Fruit fly (Drosophila melanogaster) whole organism, embryonic: ENCODE data around the gene Hrd3.
A peak's percentile ranks its signal among the peaks of the same experiment; 100 is the strongest.

Source experiments
- Antp ChIP-seq: fragments of 200-800 bp; sonication (Bioruptor generic); optimal IDR thresholded peaks from 3 replicates; lab custom pipeline; 2016; ENCODE audit warnings: missing biosample characterization, missing genetic modification characterization
- B-H1 ChIP-seq: fragments of 200-800 bp; sonication (Bioruptor generic); IDR thresholded peaks from 3 replicates; pipeline ENCODE4 v1.3.6; 2022; ENCODE audit warnings: missing biosample characterization, missing genetic modification characterization
- C15 ChIP-seq: fragments of 200-800 bp; sonication (Bioruptor generic); IDR thresholded peaks from 3 replicates; pipeline ENCODE4 v1.3.6; 2022; ENCODE audit warnings: missing biosample characterization, missing genetic modification characterization
- CG1024 ChIP-seq: fragments of 200-800 bp; sonication (Bioruptor generic); IDR thresholded peaks from 2 replicates; pipeline ENCODE4 v1.3.6; 2022; ENCODE audit warnings: missing biosample characterization, missing genetic modification characterization
- CG11247 ChIP-seq: fragments of 200-800 bp; sonication (Bioruptor generic); IDR thresholded peaks from 2 replicates; pipeline ENCODE4 v1.3.6; 2022; ENCODE audit warnings: missing biosample characterization, missing genetic modification characterization
- CG13424 ChIP-seq: fragments of 200-800 bp; sonication (Bioruptor generic); optimal IDR thresholded peaks from 2 replicates; lab custom pipeline; 2019; ENCODE audit warnings: missing biosample characterization, mild to moderate bottlenecking, missing genetic modification characterization, moderate library complexity
- CG15479 ChIP-seq: fragments of 200-800 bp; sonication (Bioruptor generic); optimal IDR thresholded peaks from 3 replicates; lab custom pipeline; 2019; ENCODE audit warnings: missing biosample characterization, mild to moderate bottlenecking, missing genetic modification characterization, moderate library complexity
- CG15514 ChIP-seq: fragments of 200-800 bp; sonication (Bioruptor generic); optimal IDR thresholded peaks from 3 replicates; lab custom pipeline; 2017; ENCODE audit warnings: missing biosample characterization, missing genetic modification characterization, mild to moderate bottlenecking, moderate library complexity, missing genetic modification reagents
- CG15601 ChIP-seq: fragments of 200-800 bp; sonication (Bioruptor generic); optimal IDR thresholded peaks from 3 replicates; lab custom pipeline; 2019; ENCODE audit warnings: missing biosample characterization, mild to moderate bottlenecking, missing genetic modification characterization, moderate library complexity
- CG16779 ChIP-seq: fragments of 200-800 bp; sonication (Bioruptor generic); IDR thresholded peaks from 2 replicates; pipeline ENCODE4 v1.3.6; 2022; ENCODE audit warnings: missing biosample characterization, missing genetic modification characterization
- CG16813 ChIP-seq: fragments of 200-800 bp; sonication (Bioruptor generic); IDR thresholded peaks from 3 replicates; pipeline ENCODE4 v1.3.6; 2022; ENCODE audit warnings: missing biosample characterization, missing genetic modification characterization; ENCODE audit not compliant: partially characterized antibody
- CG17361 ChIP-seq: fragments of 200-800 bp; sonication (Bioruptor generic); IDR thresholded peaks from 3 replicates; pipeline ENCODE4 v1.3.6; 2022; ENCODE audit warnings: missing biosample characterization, missing genetic modification characterization
- CG17568 ChIP-seq: fragments of 200-800 bp; sonication (Bioruptor generic); optimal IDR thresholded peaks from 2 replicates; lab custom pipeline; 2018; ENCODE audit warnings: missing biosample characterization, mild to moderate bottlenecking, missing genetic modification characterization, moderate library complexity
- CG18599 ChIP-seq: fragments of 200-800 bp; sonication (Bioruptor generic); optimal IDR thresholded peaks from 3 replicates; lab custom pipeline; 2017; ENCODE audit warnings: missing biosample characterization, missing genetic modification characterization, mild to moderate bottlenecking, moderate library complexity, missing genetic modification reagents
- CG18764 ChIP-seq: fragments of 200-800 bp; sonication (Bioruptor generic); optimal IDR thresholded peaks from 3 replicates; lab custom pipeline; 2016; ENCODE audit warnings: missing biosample characterization, missing genetic modification characterization
- CG2712 ChIP-seq: fragments of 200-800 bp; optimal IDR thresholded peaks from 3 replicates; lab custom pipeline; 2019; ENCODE audit warnings: missing biosample characterization, mild to moderate bottlenecking, missing genetic modification characterization, moderate library complexity
- CG4707 ChIP-seq: fragments of 200-800 bp; sonication (Bioruptor generic); optimal IDR thresholded peaks from 2 replicates; lab custom pipeline; 2018; ENCODE audit warnings: missing biosample characterization, mild to moderate bottlenecking, missing genetic modification characterization, moderate library complexity
- CG4820 ChIP-seq: fragments of 200-800 bp; sonication (Bioruptor generic); optimal IDR thresholded peaks from 3 replicates; lab custom pipeline; 2016; ENCODE audit warnings: missing biosample characterization, missing genetic modification characterization
- CG4854 ChIP-seq: fragments of 200-800 bp; sonication (Bioruptor generic); optimal IDR thresholded peaks from 2 replicates; lab custom pipeline; 2016; ENCODE audit warnings: missing biosample characterization, missing genetic modification characterization, inconsistent platforms
- CG5180 ChIP-seq: fragments of 200-800 bp; sonication (Bioruptor generic); optimal IDR thresholded peaks from 3 replicates; lab custom pipeline; 2017; ENCODE audit warnings: missing biosample characterization, missing genetic modification characterization, mild to moderate bottlenecking, moderate library complexity, missing genetic modification reagents
- CG6272 ChIP-seq: fragments of 200-800 bp; sonication (Bioruptor generic); IDR thresholded peaks from 2 replicates; pipeline ENCODE4 v1.3.6; 2022; ENCODE audit warnings: missing biosample characterization, missing genetic modification characterization
- CG6791 ChIP-seq: fragments of 200-800 bp; sonication (Bioruptor generic); IDR thresholded peaks from 3 replicates; pipeline ENCODE4 v1.3.6; 2022; ENCODE audit warnings: missing biosample characterization, missing genetic modification characterization; ENCODE audit not compliant: partially characterized antibody
- CG7745 ChIP-seq: fragments of 200-800 bp; sonication (Bioruptor generic); optimal IDR thresholded peaks from 2 replicates; lab custom pipeline; 2018; ENCODE audit warnings: missing biosample characterization, mild to moderate bottlenecking, missing genetic modification characterization, moderate library complexity
- CHES-1-like ChIP-seq: fragments of 200-800 bp; sonication (Bioruptor generic); optimal IDR thresholded peaks from 2 replicates; lab custom pipeline; 2016; ENCODE audit warnings: missing biosample characterization, missing genetic modification characterization
- Dad ChIP-seq: fragments of 200-800 bp; sonication (Bioruptor generic); optimal IDR thresholded peaks from 3 replicates; lab custom pipeline; 2016; ENCODE audit warnings: missing biosample characterization, missing genetic modification characterization
- Drgx ChIP-seq: fragments of 200-800 bp; sonication (Bioruptor generic); IDR thresholded peaks from 2 replicates; pipeline ENCODE4 v1.3.6; 2022; ENCODE audit warnings: missing biosample characterization, missing genetic modification characterization
- Fer1 ChIP-seq: fragments of 200-800 bp; sonication (Bioruptor generic); optimal IDR thresholded peaks from 2 replicates; lab custom pipeline; 2017; ENCODE audit warnings: missing biosample characterization, mild to moderate bottlenecking, missing genetic modification characterization
- Meics ChIP-seq: fragments of 200-800 bp; sonication (Bioruptor generic); optimal IDR thresholded peaks from 2 replicates; lab custom pipeline; 2017; ENCODE audit warnings: missing biosample characterization, mild to moderate bottlenecking, missing genetic modification characterization
- Oli ChIP-seq: fragments of 200-800 bp; sonication (Bioruptor generic); optimal IDR thresholded peaks from 2 replicates; lab custom pipeline; 2018; ENCODE audit warnings: missing biosample characterization, mild to moderate bottlenecking, missing genetic modification characterization, moderate library complexity
- Ssrp ChIP-seq: fragments of 200-800 bp; sonication (Bioruptor generic); optimal IDR thresholded peaks from 2 replicates; lab custom pipeline; 2018; ENCODE audit warnings: missing biosample characterization, mild to moderate bottlenecking, missing genetic modification characterization, moderate library complexity
- Xbp1 ChIP-seq: fragments of 200-800 bp; sonication (Bioruptor generic); optimal IDR thresholded peaks from 3 replicates; lab custom pipeline; 2016; ENCODE audit warnings: missing biosample characterization, mild to moderate bottlenecking, missing genetic modification characterization
- amos ChIP-seq: fragments of 200-800 bp; sonication (Bioruptor generic); IDR thresholded peaks from 2 replicates; pipeline ENCODE4 v1.3.6; 2022; ENCODE audit warnings: missing biosample characterization, missing genetic modification characterization; ENCODE audit not compliant: partially characterized antibody
- br ChIP-seq: fragments of >200 bp; optimal IDR thresholded peaks from 2 replicates; lab custom pipeline; 2017
- btn ChIP-seq: fragments of 200-800 bp; sonication (Bioruptor generic); optimal IDR thresholded peaks from 2 replicates; lab custom pipeline; 2016; ENCODE audit warnings: missing biosample characterization, missing genetic modification characterization
- cad ChIP-seq: fragments of >200 bp; optimal IDR thresholded peaks from 2 replicates; lab custom pipeline; 2017; ENCODE audit warnings: missing biosample characterization, missing genetic modification characterization
- dm ChIP-seq: fragments of 200-800 bp; sonication (Bioruptor generic); optimal IDR thresholded peaks from 3 replicates; lab custom pipeline; 2016; ENCODE audit warnings: missing biosample characterization, missing genetic modification characterization
- dmrt99B ChIP-seq: fragments of 200-800 bp; sonication (Bioruptor generic); optimal IDR thresholded peaks from 2 replicates; lab custom pipeline; 2018; ENCODE audit warnings: missing biosample characterization, mild to moderate bottlenecking, missing genetic modification characterization, moderate library complexity
- eve ChIP-seq, 2 experiments: fragments of >200 bp; optimal IDR thresholded peaks; 2 replicates each; lab custom pipeline; 2017; ENCODE audit warnings: missing biosample characterization in 2 of 2, missing genetic modification characterization in 2 of 2
- fd102C ChIP-seq: fragments of 200-800 bp; sonication (Bioruptor generic); optimal IDR thresholded peaks from 2 replicates; lab custom pipeline; 2018; ENCODE audit warnings: missing biosample characterization, mild to moderate bottlenecking, missing genetic modification characterization, moderate library complexity
- grau ChIP-seq: fragments of 200-800 bp; optimal IDR thresholded peaks from 3 replicates; lab custom pipeline; 2019; ENCODE audit warnings: missing biosample characterization, mild to moderate bottlenecking, missing genetic modification characterization, moderate library complexity
- jing ChIP-seq: fragments of 200-800 bp; sonication (Bioruptor generic); optimal IDR thresholded peaks from 2 replicates; lab custom pipeline; 2018; ENCODE audit warnings: missing biosample characterization, mild to moderate bottlenecking, missing genetic modification characterization
- ken ChIP-seq: fragments of 200-800 bp; sonication (Bioruptor generic); IDR thresholded peaks from 3 replicates; pipeline ENCODE4 v1.3.6; 2022; ENCODE audit warnings: missing biosample characterization, missing genetic modification characterization
- lola ChIP-seq, 3 experiments: fragments of >200 bp in 2 of 3; fragments of 200-800 bp in 1 of 3; sonication (Bioruptor generic) in 1 of 3; optimal IDR thresholded peaks; 2 replicates each; lab custom pipeline; 2017 to 2019; ENCODE audit warnings: missing biosample characterization in 3 of 3, missing genetic modification characterization in 3 of 3, mild to moderate bottlenecking in 1 of 3, moderate library complexity in 1 of 3
- mirr ChIP-seq: fragments of 200-800 bp; sonication (Bioruptor generic); optimal IDR thresholded peaks from 3 replicates; lab custom pipeline; 2018; ENCODE audit warnings: missing biosample characterization, mild to moderate bottlenecking, missing genetic modification characterization
- pum ChIP-seq: fragments of 200-800 bp; sonication (Bioruptor generic); optimal IDR thresholded peaks from 2 replicates; lab custom pipeline; 2016; ENCODE audit warnings: missing biosample characterization, missing genetic modification characterization
- row ChIP-seq: fragments of 200-800 bp; sonication (Bioruptor generic); IDR thresholded peaks from 3 replicates; pipeline ENCODE4 v1.3.6; 2022; ENCODE audit warnings: missing biosample characterization, missing genetic modification characterization
- sisA ChIP-seq: fragments of 200-800 bp; sonication (Bioruptor generic); IDR thresholded peaks from 2 replicates; pipeline ENCODE4 v1.3.6; 2022; ENCODE audit warnings: missing biosample characterization, missing genetic modification characterization
- sug ChIP-seq: fragments of 200-800 bp; optimal IDR thresholded peaks from 2 replicates; lab custom pipeline; 2019; ENCODE audit warnings: missing biosample characterization, mild to moderate bottlenecking, missing genetic modification characterization, moderate library complexity
- tio ChIP-seq: fragments of 200-800 bp; sonication (Bioruptor generic); optimal IDR thresholded peaks from 2 replicates; lab custom pipeline; 2017; ENCODE audit warnings: missing biosample characterization, missing genetic modification characterization, inconsistent platforms
- vfl ChIP-seq: fragments of 200-800 bp; sonication (Bioruptor generic); optimal IDR thresholded peaks from 2 replicates; lab custom pipeline; 2016; ENCODE audit warnings: missing biosample characterization, missing genetic modification characterization
- wdn ChIP-seq: fragments of 200-800 bp; sonication (Bioruptor generic); IDR thresholded peaks from 2 replicates; pipeline ENCODE4 v1.3.6; 2022; ENCODE audit warnings: missing biosample characterization, missing genetic modification characterization

The Hrd3 gene

dm6 chr3R:23783961-23784360 lies 25.6 kb upstream of the Hrd3 start (continued):
- TF ChIP-seq CG17568 (GFP tag; lab: Kevin White, UChicago), result peak; percentile 43
- peak; percentile 48; the same call in 1 of the 3 replicates for TF ChIP-seq ken
- peak; percentile 79 for TF ChIP-seq Drgx (GFP tag; lab: Robert Waterston, UW)
- TF ChIP-seq CG6791 (GFP tag; lab: Robert Waterston, UW), result no peak
- TF ChIP-seq CG4854, result peak; percentile 33
- no peak for TF ChIP-seq C15
- peak in 1 of 3 experiments; percentile 91 for TF ChIP-seq lola (GFP tag; optimal IDR thresholded peaks at IDR 0.05; lab: Kevin White, UChicago)
- no peak for TF ChIP-seq cad (GFP tag; lab: Kevin White, UChicago)
- no peak for TF ChIP-seq CG7745 (tag; lab: Kevin White, UChicago)
- TF ChIP-seq row, result peak; percentile 74
- peak; percentile 39 for TF ChIP-seq CG5180
- TF ChIP-seq Ssrp, result peak; percentile 89
- TF ChIP-seq eve (GFP tag; optimal IDR thresholded peaks at IDR 0.05; lab: Kevin White, UChicago), result no peak
- peak; percentile 62 for TF ChIP-seq CG18599
- TF ChIP-seq CG2712, result peak; percentile 91
- peak; percentile 13 for TF ChIP-seq CHES-1-like (GFP tag; lab: Kevin White, UChicago)
- TF ChIP-seq tio (GFP tag; lab: Kevin White, UChicago), result peak; percentile 83
- no peak for TF ChIP-seq CG16813 (GFP tag; lab: Robert Waterston, UW)
- TF ChIP-seq sisA (GFP tag; lab: Robert Waterston, UW), result peak; percentile 79
- peak; percentile 9 for TF ChIP-seq Fer1 (GFP tag; lab: Kevin White, UChicago)
- TF ChIP-seq Oli (tag; lab: Kevin White, UChicago), result peak; percentile 90
- peak; percentile 85 for TF ChIP-seq CG15601 (tag; lab: Kevin White, UChicago)
- peak; percentile 89 for TF ChIP-seq CG4707 (GFP tag; lab: Kevin White, UChicago)
- TF ChIP-seq pum (GFP tag; lab: Kevin White, UChicago), result peak; percentile 32
- TF ChIP-seq amos, result no peak
- no peak for TF ChIP-seq vfl (GFP tag; lab: Kevin White, UChicago)
- TF ChIP-seq sug (tag; lab: Kevin White, UChicago), result no peak
- no peak for TF ChIP-seq CG15514 (GFP tag; lab: Kevin White, UChicago)
- TF ChIP-seq dm (GFP tag; lab: Kevin White, UChicago), result peak; percentile 39
- TF ChIP-seq wdn (GFP tag; lab: Robert Waterston, UW), result no peak
- peak; percentile 37 for TF ChIP-seq Antp (GFP tag; lab: Kevin White, UChicago)
- TF ChIP-seq CG13424 (tag; lab: Kevin White, UChicago), result peak; percentile 76
- peak; percentile 81 for TF ChIP-seq CG4820 (GFP tag; lab: Kevin White, UChicago)
- peak; percentile 75 for TF ChIP-seq grau (tag; lab: Kevin White, UChicago)
- TF ChIP-seq Dad (GFP tag; lab: Kevin White, UChicago), result peak; percentile 8
- TF ChIP-seq btn (GFP tag; lab: Kevin White, UChicago), result peak; percentile 29
- TF ChIP-seq CG15479 (GFP tag; lab: Kevin White, UChicago), result no peak
- no peak for TF ChIP-seq mirr (GFP tag; lab: Kevin White, UChicago)
- TF ChIP-seq dmrt99B (tag; lab: Kevin White, UChicago), result peak; percentile 79
- TF ChIP-seq fd102C (GFP tag; lab: Kevin White, UChicago), result no peak
- TF ChIP-seq CG11247 (GFP tag; lab: Robert Waterston, UW), result peak; percentile 19; the same call in 1 of the 2 replicates
- 0 out of 2 replicates have a peak, but pooled peaks have one; percentile 33 for TF ChIP-seq CG6272 (GFP tag; lab: Robert Waterston, UW)
- peak; percentile 71 for TF ChIP-seq jing (GFP tag; lab: Kevin White, UChicago)
- TF ChIP-seq CG17361, result peak; percentile 92
- peak; percentile 66 for TF ChIP-seq B-H1
- peak; percentile 57 for TF ChIP-seq CG18764 (GFP tag; lab: Kevin White, UChicago)
- peak; percentile 3; the same call in 1 of the 2 replicates for TF ChIP-seq CG1024 (GFP tag; lab: Robert Waterston, UW)
- TF ChIP-seq CG16779 (GFP tag; lab: Robert Waterston, UW), result no peak
- TF ChIP-seq Xbp1 (GFP tag; lab: Kevin White, UChicago), result peak; percentile 76
- no peak for TF ChIP-seq br (lab: Kevin White, UChicago)
- TF ChIP-seq Meics (GFP tag; lab: Kevin White, UChicago), result peak; percentile 16
